Fruit fly (Drosophila melanogaster) whole organism, wandering third instar larva: ENCODE data around the gene CG12398.

Experiments used
- Hnf4 ChIP-seq: fragments of 200-800 bp; sonication (Bioruptor generic); optimal IDR thresholded peaks from 2 replicates; lab custom pipeline; 2016; ENCODE audit warnings: missing biosample characterization, mild to moderate bottlenecking, missing genetic modification characterization
- Myc ChIP-seq: fragments of >200 bp; optimal IDR thresholded peaks from 2 replicates; lab custom pipeline; 2017
- br ChIP-seq: fragments of 200-800 bp; sonication (Bioruptor generic); optimal IDR thresholded peaks from 2 replicates; lab custom pipeline; 2016; ENCODE audit warnings: missing biosample characterization, missing genetic modification characterization
- pan ChIP-seq: fragments of >200 bp; optimal IDR thresholded peaks from 2 replicates; lab custom pipeline; 2017
- psq ChIP-seq: fragments of 200-800 bp; sonication (Bioruptor generic); optimal IDR thresholded peaks from 3 replicates; lab custom pipeline; 2017; ENCODE audit warnings: missing biosample characterization, mild to moderate bottlenecking, missing genetic modification characterization, moderate library complexity
- usp ChIP-seq: fragments of >200 bp; optimal IDR thresholded peaks from 2 replicates; lab custom pipeline; 2017; ENCODE audit warnings: missing biosample characterization, missing genetic modification characterization

- TF ChIP-seq usp (GFP tag; lab: Kevin White, UChicago), result no peak
- TF ChIP-seq br, result no peak
- no peak for TF ChIP-seq Myc
- TF ChIP-seq psq, result peak; percentile 70
- no peak for TF ChIP-seq pan (lab: Kevin White, UChicago)
- peak; percentile 99 for TF ChIP-seq Hnf4 (GFP tag; lab: Kevin White, UChicago)
These were observed 39.5 kb upstream of the CG12398 start, which contains the start of gene pdgy for dm6 chrX:14952845-14953720.
